Fruit fly (Drosophila melanogaster) ovary, adult (tissue): Measurements from ENCODE around the gene CG4496.
A peak's percentile ranks its signal among the peaks of the same experiment; 100 is the strongest.

Experiments
- CG17801 ChIP-seq: fragments of 200-800 bp; optimal IDR thresholded peaks from 2 replicates; lab custom pipeline; 2019; ENCODE audit warnings: missing biosample characterization, mild to moderate bottlenecking, missing genetic modification characterization, moderate library complexity; ENCODE audit not compliant: partially characterized antibody

The CG4496 gene

DNA sequence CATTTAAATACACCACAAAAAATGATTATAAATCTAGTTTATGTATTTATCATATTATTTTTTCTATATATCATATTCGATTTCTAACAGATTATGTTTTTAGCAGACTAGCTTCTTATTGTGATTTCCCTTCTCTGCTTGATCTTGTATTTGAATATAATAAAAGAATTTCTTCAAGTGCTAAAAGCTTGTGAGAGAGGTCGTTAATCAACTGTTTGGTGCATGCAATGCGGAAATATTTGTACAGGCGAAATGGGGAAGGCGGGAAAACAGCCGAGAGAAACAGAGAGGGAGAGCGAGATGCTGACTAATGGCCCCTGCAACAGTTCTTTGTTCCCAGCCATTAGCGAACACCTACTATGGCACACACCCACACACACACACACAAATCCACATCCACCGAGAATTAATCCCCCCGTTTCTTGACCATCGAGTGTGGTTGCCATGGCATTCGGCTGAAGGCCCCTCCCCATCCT lies 9.9 kb upstream of the CG4496 start:
- no peak for TF ChIP-seq CG17801 (GFP tag; lab: Kevin White, UChicago)

DNA sequence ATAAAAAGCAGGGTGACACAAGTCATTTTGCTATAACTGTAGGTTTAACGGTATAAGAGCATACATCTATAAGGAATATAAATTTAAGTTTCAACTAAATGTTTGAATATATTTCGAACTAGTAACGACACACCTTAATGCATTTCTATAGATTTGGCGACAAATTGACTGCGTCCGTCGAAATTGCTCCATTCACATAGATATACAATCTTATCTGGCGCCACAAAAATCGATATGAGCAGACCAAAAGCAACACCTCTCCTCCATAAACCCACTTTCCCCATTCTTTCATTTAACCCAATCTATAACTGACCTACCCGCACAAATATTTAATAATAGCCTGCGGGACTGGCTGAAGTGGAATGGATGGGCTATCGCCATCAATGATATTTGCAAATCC lies 8.8 kb upstream of the CG4496 start:
- no peak for TF ChIP-seq CG17801 (GFP tag; lab: Kevin White, UChicago)

- TF ChIP-seq CG17801 (GFP tag; lab: Kevin White, UChicago): peak; percentile 90
Observed at dm6 chr2L:7194351-7195037, 4.7 kb upstream of the CG4496 start, which contains the start of gene CG4497. Gene CG4497 (minus strand): TSS chr2L:7194588.

dm6 chr2L:7188530-7188996 lies 1.2 kb downstream of the CG4496 start:
- TF ChIP-seq CG17801 (GFP tag; lab: Kevin White, UChicago): peak; percentile 97

- no peak for TF ChIP-seq CG17801 (GFP tag; lab: Kevin White, UChicago)
Observed at dm6 chr2L:7187920-7188529, 1.8 kb downstream of the CG4496 start.

DNA sequence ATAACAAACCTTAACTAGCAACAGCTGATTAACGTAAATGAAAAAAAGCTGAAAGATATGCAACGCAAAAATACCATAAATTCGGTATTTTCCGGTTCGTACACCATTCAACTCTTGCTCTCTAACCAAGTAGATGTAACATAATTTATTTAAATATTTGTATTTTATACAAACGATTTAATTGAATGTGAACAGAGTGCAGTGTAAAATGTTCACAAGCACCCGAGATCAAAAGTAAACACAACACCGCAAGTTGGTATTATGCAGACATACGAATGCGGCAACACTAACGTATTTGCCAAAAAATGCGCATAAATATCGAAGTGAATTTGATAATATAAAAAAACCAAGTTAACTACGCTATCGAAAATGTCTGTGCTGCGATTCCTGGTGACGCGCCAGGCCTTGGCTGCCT lies 7.8 kb downstream of the CG4496 start, which contains the start of gene MICU1:
TSS of gene MICU1 (plus strand) at position 257 of the 415 bp plus-strand sequence.
- TF ChIP-seq CG17801 (GFP tag; lab: Kevin White, UChicago): peak; percentile 13

- TF ChIP-seq CG17801 (GFP tag; lab: Kevin White, UChicago): no peak
Observed at dm6 chr2L:7179276-7179675, 10.5 kb downstream of the CG4496 start.

- TF ChIP-seq CG17801 (GFP tag; lab: Kevin White, UChicago): no peak
Observed at dm6 chr2L:7175786-7176185, 14.0 kb downstream of the CG4496 start.

DNA sequence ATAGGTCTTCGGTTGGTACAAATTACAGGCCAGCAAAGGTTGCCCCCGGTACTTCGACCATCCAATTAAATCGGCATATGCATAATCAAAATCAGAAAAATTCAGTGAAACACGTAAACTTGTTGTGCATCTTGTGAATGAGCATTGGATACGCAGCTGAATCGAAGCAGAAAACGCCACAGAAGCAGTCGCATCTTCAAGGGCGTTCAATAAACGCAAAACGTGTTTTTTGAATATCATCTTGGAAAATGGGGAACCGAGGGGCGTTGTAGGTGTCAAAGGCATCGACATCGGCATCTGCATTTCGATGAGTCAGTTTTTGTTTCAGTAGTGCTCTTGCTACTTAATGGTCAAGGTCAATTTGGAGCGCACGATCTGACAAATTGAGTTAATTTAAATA lies 15.5 kb downstream of the CG4496 start:
- no peak for TF ChIP-seq CG17801 (GFP tag; lab: Kevin White, UChicago)

dm6 chr2L:7169003-7169402 lies 20.8 kb downstream of the CG4496 start:
- no peak for TF ChIP-seq CG17801 (GFP tag; lab: Kevin White, UChicago)

DNA sequence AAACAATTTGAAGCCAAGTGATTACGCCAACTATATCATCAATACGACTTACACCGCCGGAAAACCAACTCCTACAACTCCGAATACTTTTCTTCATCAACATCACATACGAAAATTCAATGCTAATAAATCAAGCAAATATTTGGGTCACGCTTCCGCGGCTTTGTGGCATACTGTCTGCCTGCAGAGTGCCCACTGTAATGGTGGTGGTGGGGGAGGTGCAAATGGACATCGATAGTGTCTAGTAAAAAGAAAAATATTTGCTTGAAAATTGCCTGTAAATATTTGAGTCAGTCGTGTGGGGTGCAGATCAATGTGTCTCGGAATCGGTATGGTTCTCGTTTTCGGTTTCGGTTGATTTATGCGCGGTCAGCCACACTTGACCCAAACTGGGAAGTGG lies 24.0 kb downstream of the CG4496 start:
- TF ChIP-seq CG17801 (GFP tag; lab: Kevin White, UChicago): no peak

DNA sequence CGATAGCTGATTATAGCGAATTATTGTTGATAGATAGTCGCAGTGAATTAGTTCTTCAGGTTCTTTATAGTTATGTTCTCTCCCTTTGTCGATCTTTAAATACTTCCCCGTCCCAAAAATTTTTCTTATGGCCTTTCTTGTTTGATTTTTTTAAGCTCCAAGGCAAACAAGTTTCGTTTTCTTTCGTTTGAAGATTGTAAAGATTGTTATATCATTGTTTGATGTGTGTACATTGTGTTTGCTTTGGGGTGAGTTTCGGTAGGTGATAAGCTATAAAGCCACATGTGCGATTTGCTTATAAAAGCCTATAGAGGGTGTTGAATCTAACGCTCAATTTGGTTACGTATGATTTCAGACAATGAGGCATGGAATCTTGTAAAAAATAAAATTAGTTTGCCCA lies 31.0 kb downstream of the CG4496 start:
- no peak for TF ChIP-seq CG17801 (GFP tag; lab: Kevin White, UChicago)

dm6 chr2L:7157456-7157855 lies 32.4 kb downstream of the CG4496 start, which contains the start of gene Pvf3:
Gene Pvf3 (minus strand): TSS chr2L:7157695.
- no peak for TF ChIP-seq CG17801 (GFP tag; lab: Kevin White, UChicago)

DNA sequence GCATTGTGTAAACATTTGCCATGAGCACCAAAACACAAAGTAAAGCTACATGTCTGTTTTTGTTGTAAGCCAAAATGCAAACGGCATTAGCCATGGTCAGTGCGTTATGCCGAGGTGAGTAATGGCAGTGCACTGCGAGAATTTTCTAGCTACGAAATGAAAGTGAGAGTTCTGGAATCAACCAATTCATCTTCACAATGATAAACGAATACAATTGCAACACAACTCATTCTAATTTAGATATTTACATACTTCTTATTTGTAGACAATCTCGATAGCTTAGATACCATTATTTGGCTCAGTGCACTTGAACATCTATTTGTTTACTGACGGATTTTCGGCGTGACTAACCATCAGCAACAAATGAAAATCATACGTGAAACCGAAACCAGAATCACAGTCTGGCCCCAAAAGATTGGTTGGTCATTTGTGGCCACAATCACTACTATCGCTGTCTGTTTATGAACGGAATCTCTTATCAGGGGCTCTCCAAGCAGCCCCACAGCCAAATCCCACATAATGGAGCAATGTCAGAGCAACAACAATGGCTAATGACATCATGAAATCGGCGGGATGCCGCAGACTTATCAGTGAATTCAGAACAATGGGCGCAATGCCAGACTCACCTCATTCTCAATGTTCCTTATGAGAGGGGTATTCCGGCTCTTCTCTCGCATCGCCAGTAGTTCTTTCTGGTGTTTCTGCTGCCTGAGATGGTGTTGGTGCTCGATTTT lies 34.8 kb downstream of the CG4496 start:
- no peak for TF ChIP-seq CG17801 (GFP tag; lab: Kevin White, UChicago)

DNA sequence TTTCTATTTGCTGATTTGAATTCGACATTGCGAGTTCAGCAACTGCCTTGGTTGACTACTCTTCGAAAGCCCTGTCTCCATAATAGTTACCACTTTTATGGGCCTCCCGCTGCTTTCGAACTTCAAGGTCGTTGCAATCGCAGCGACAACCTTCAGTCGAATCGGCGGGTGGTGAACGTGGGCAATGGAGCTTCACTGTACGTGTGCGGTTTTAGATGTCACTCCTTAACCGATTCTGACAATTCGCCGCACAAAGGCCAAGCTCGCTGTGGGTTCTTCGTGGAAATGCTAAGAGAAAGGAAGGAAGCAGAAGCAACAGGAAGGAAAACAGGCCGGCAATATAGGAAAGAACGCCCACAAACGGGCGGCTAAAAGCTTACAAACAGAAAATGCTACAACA lies 37.5 kb downstream of the CG4496 start:
- no peak for TF ChIP-seq CG17801 (GFP tag; lab: Kevin White, UChicago)
